Worm (Caenorhabditis elegans) whole organism, L4 larva: Measurements from ENCODE around the gene C25G4.17.

Experiments used
- aha-1 ChIP-seq: fragments of 150-350 bp; peaks from one replicate; lab custom pipeline; 2014; ENCODE audit warnings: missing biosample characterization, missing genetic modification characterization
- ces-1 ChIP-seq: fragments of 150-350 bp; sonication (generic microtip); optimal IDR thresholded peaks from 4 replicates; lab custom pipeline; 2014; ENCODE audit warnings: missing biosample characterization, missing genetic modification reagents, missing genetic modification characterization
- fkh-10 ChIP-seq: fragments of 150-350 bp; optimal IDR thresholded peaks from 2 replicates; lab custom pipeline; 2014; ENCODE audit warnings: missing biosample characterization, missing genetic modification reagents, missing genetic modification characterization
- lim-7 ChIP-seq: fragments of 200-800 bp; sonication (Bioruptor generic); IDR thresholded peaks from 2 replicates; pipeline ENCODE4 v1.3.6; 2022; ENCODE audit warnings: missing genetic modification characterization, missing compliant biosample characterization
- nhr-76 ChIP-seq: fragments of 150-350 bp; optimal IDR thresholded peaks from 2 replicates; lab custom pipeline; 2014; ENCODE audit warnings: missing biosample characterization, missing genetic modification characterization
- unc-130 ChIP-seq: sonication (generic microtip); optimal IDR thresholded peaks from 2 replicates; lab custom pipeline; 2016; ENCODE audit warnings: missing genetic modification reagents, missing genetic modification characterization, missing compliant biosample characterization
- zfp-3 ChIP-seq: fragments of 200-800 bp; sonication (Bioruptor generic); conservative IDR thresholded peaks from 2 replicates; pipeline ENCODE4 v1.3.6; 2022; ENCODE audit warnings: missing genetic modification reagents, missing genetic modification characterization, missing compliant biosample characterization

DNA sequence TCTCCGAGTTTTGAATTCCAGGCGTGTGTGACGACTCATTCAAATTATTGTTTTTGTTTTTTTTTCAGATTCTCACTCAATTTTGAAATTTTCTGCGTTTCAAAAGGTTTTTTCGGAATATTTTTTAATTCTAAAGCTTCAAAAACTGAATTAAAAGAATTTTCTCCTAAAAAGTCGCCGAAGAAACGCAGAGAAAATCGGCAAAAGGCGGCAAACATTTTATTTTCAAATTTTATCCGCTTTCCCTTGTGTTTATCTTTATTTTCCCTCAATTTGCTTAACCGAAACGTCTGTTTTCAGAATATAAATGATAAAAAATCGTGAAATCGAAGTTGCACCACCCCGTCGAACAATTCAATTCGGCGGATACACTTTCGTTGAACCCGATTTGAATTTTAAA lies 48.7 kb downstream of the C25G4.17 start, which contains the start of gene him-6:
- TF ChIP-seq unc-130 (GFP tag; lab: Kevin White, UChicago) = no peak
- TF ChIP-seq zfp-3 (GFP tag; lab: Robert Waterston, UW) = no peak
- TF ChIP-seq fkh-10 = no peak
- TF ChIP-seq nhr-76 (tag; lab: Kevin White, UChicago) = no peak
- TF ChIP-seq lim-7 (GFP tag; lab: Robert Waterston, UW) = no peak
- no peak for TF ChIP-seq aha-1 (tag; lab: Kevin White, UChicago)
- no peak for TF ChIP-seq ces-1 (GFP tag; lab: Kevin White, UChicago)
